Fruit fly (Drosophila melanogaster): ENCODE results near the gene PH4alphaMP.

DNA sequence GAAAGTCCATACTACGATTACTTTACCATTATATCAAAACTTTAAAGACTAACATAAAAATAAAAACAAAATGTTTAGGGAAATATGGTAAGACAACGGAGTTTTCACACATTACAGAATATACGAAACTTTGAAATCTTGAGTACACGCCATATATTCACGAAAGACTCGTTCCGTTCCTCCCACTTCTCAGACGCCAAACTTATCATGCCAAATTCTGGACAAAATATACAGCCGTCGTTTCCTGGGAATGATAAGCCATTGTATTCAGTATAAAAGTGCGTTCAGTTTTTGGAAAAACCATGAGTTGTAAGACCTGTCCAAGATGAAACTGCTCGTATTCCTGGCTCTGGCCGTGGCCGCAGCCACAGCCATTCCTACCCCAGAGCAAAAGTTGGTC lies 7.3 kb downstream of the PH4alphaMP start, which contains the start of gene Jon99Fi:
- TF ChIP-seq Deaf1 (tag; optimal IDR thresholded peaks at IDR 0.05) (no peak), tna (GFP tag; IDR thresholded peaks at IDR 0.05; ENCODE audit: partially characterized antibody) (no peak), Hsf (GFP tag; optimal IDR thresholded peaks at IDR 0.05) (no peak), CG34376 (GFP tag; optimal IDR thresholded peaks at IDR 0.05) (no peak), Drgx (GFP tag; IDR thresholded peaks at IDR 0.05) (no peak), Abd-B (GFP tag; optimal IDR thresholded peaks at IDR 0.05) (no peak), CG2712 (tag; optimal IDR thresholded peaks at IDR 0.05) (no peak), CG7271 (tag; optimal IDR thresholded peaks at IDR 0.05) (no peak), CG18619 (GFP tag; optimal IDR thresholded peaks at IDR 0.05) (no peak), lmd (GFP tag; IDR thresholded peaks at IDR 0.05) (no peak), chinmo (GFP tag; IDR thresholded peaks at IDR 0.05; ENCODE audit: partially characterized antibody) (no peak), exex (tag; optimal IDR thresholded peaks at IDR 0.05) (no peak), CG4424 (GFP tag; optimal IDR thresholded peaks at IDR 0.05) (no peak)
